Fruit fly (Drosophila melanogaster): Measurements from ENCODE around the gene Swt1.

The Swt1 gene

dm6 chrX:18138297-18138696 lies 48.0 kb upstream of the Swt1 start, which contains the start of gene CG43229 (continued):
- TF ChIP-seq Scr (GFP tag; IDR thresholded peaks at IDR 0.05; ENCODE audit: partially characterized antibody) (peak; percentile 67), Dref (GFP tag; IDR thresholded peaks at IDR 0.05) (peak; percentile 91), CG4328 (GFP tag; optimal IDR thresholded peaks at IDR 0.05) (no peak), CG3407 (GFP tag; optimal IDR thresholded peaks at IDR 0.05) (no peak), CG8290 (GFP tag; optimal IDR thresholded peaks at IDR 0.05) (peak; percentile 52), CG8290 (tag; optimal IDR thresholded peaks at IDR 0.05) (peak in 1 of 2 experiments; percentile 30), D19A (tag; optimal IDR thresholded peaks at IDR 0.05) (no peak), inv (GFP tag; IDR thresholded peaks at IDR 0.05; ENCODE audit: partially characterized antibody) (peak; percentile 69), wor (GFP tag; IDR thresholded peaks at IDR 0.05) (no peak), hbn (GFP tag; IDR thresholded peaks at IDR 0.05; ENCODE audit: partially characterized antibody) (peak; percentile 61), CG8388 (GFP tag; optimal IDR thresholded peaks at IDR 0.05) (no peak), klu (GFP tag; IDR thresholded peaks at IDR 0.05) (no peak), nau (GFP tag; optimal IDR thresholded peaks at IDR 0.05) (peak; percentile 5), CG34224 (GFP tag; IDR thresholded peaks at IDR 0.05; ENCODE audit: partially characterized antibody) (peak; percentile 78), CG7963 (GFP tag; IDR thresholded peaks at IDR 0.05; ENCODE audit: partially characterized antibody) (peak; percentile 85), Opbp (GFP tag; IDR thresholded peaks at IDR 0.05; ENCODE audit: partially characterized antibody) (peak; percentile 82), E2f2 (GFP tag; IDR thresholded peaks at IDR 0.05) (peak; percentile 90), CG13287 (GFP tag; IDR thresholded peaks at IDR 0.05; ENCODE audit: partially characterized antibody) (peak; percentile 68), E2f1 (GFP tag; IDR thresholded peaks at IDR 0.05) (no peak), Antp (GFP tag; optimal IDR thresholded peaks at IDR 0.05) (no peak), sd (tag; optimal IDR thresholded peaks at IDR 0.05) (no peak), tap (tag; optimal IDR thresholded peaks at IDR 0.05) (no peak), CG6791 (GFP tag; IDR thresholded peaks at IDR 0.05; ENCODE audit: partially characterized antibody) (peak; percentile 90), Rx (GFP tag; IDR thresholded peaks at IDR 0.05) (no peak), gce (GFP tag; IDR thresholded peaks at IDR 0.05) (0 out of 3 replicates have a peak, but pooled peaks have one; percentile 32), CG7745 (tag; optimal IDR thresholded peaks at IDR 0.05) (no peak), jumu (GFP tag; optimal IDR thresholded peaks at IDR 0.05) (no peak), toy (GFP tag; IDR thresholded peaks at IDR 0.05) (no peak), amos (GFP tag; IDR thresholded peaks at IDR 0.05; ENCODE audit: partially characterized antibody) (peak; percentile 87), ato (GFP tag; IDR thresholded peaks at IDR 0.05; ENCODE audit: partially characterized antibody) (peak; percentile 79), CG14014 (GFP tag; IDR thresholded peaks at IDR 0.05) (no peak), CG30020 (tag; optimal IDR thresholded peaks at IDR 0.05) (peak; percentile 39), CG1603 (tag; optimal IDR thresholded peaks at IDR 0.05) (peak; percentile 98), CG10654 (GFP tag; optimal IDR thresholded peaks at IDR 0.05) (no peak), CG14965 (GFP tag; optimal IDR thresholded peaks at IDR 0.05; ENCODE audit: borderline replicate concordance) (no peak), Sry-δ (GFP tag; optimal IDR thresholded peaks at IDR 0.05) (peak; percentile 40), Dll (GFP tag; IDR thresholded peaks at IDR 0.05; ENCODE audit: partially characterized antibody) (peak; percentile 71), vnd (GFP tag; IDR thresholded peaks at IDR 0.05; ENCODE audit: partially characterized antibody) (peak; percentile 63), Atf6 (GFP tag; IDR thresholded peaks at IDR 0.05) (0 out of 2 replicates have a peak, but pooled peaks have one; percentile 31), CG1832 (GFP tag; optimal IDR thresholded peaks at IDR 0.05) (no peak), Pdp1 (GFP tag; optimal IDR thresholded peaks at IDR 0.05) (peak in 1 of 2 experiments; percentile 0), otp (GFP tag; IDR thresholded peaks at IDR 0.05) (no peak), CG7928 (GFP tag; optimal IDR thresholded peaks at IDR 0.05) (no peak), CG17385 (GFP tag; optimal IDR thresholded peaks at IDR 0.05) (peak; percentile 35), CG3847 (GFP tag; IDR thresholded peaks at IDR 0.05) (no peak), ewg (GFP tag; optimal IDR thresholded peaks at IDR 0.05) (no peak), Bgb (GFP tag; IDR thresholded peaks at IDR 0.05; ENCODE audit: partially characterized antibody) (peak; percentile 80), fd3F (GFP tag; optimal IDR thresholded peaks at IDR 0.05) (no peak), CG15514 (GFP tag; optimal IDR thresholded peaks at IDR 0.05) (peak; percentile 0)

Data from whole organism, embryonic.